Worm (Caenorhabditis elegans) whole organism, L4 larva: ENCODE measurements around the gene arl-3.

Experiments used
- D1046.2 ChIP-seq: fragments of 200-800 bp; sonication (Bioruptor generic); IDR thresholded peaks from 2 replicates; pipeline ENCODE4 v1.3.6; 2022; ENCODE audit warnings: missing genetic modification characterization, missing compliant biosample characterization
- F10B5.3 ChIP-seq: sonication (generic microtip); optimal IDR thresholded peaks from 2 replicates; lab custom pipeline; 2016; ENCODE audit warnings: mild to moderate bottlenecking, missing genetic modification characterization, missing compliant biosample characterization
- F26F4.8 ChIP-seq: fragments of 200-800 bp; sonication (Bioruptor generic); conservative IDR thresholded peaks from 2 replicates; pipeline ENCODE4 v1.3.6; 2022; ENCODE audit warnings: missing genetic modification characterization, missing compliant biosample characterization
- F44E2.7 ChIP-seq: fragments of 200-800 bp; sonication (Bioruptor generic); IDR thresholded peaks from 2 replicates; pipeline ENCODE4 v2.1.2; 2022; ENCODE audit warnings: missing genetic modification characterization, missing compliant biosample characterization
- T20F7.1 ChIP-seq: fragments of 200-800 bp; sonication (Bioruptor generic); optimal IDR thresholded peaks from 2 replicates; lab custom pipeline; 2018; ENCODE audit warnings: mild to moderate bottlenecking, missing genetic modification characterization, missing compliant biosample characterization
- aha-1 ChIP-seq: fragments of 150-350 bp; peaks from one replicate; lab custom pipeline; 2014; ENCODE audit warnings: missing biosample characterization, missing genetic modification characterization
- attf-4 ChIP-seq: sonication (generic microtip); optimal IDR thresholded peaks from 3 replicates; lab custom pipeline; 2017; ENCODE audit warnings: missing biosample characterization, missing genetic modification characterization
- ceh-32 ChIP-seq: sonication (generic microtip); optimal IDR thresholded peaks from 2 replicates; lab custom pipeline; 2016; ENCODE audit warnings: mild to moderate bottlenecking, missing genetic modification characterization, missing compliant biosample characterization; ENCODE audit not compliant: poor library complexity
- ceh-44 ChIP-seq: fragments of 200-800 bp; sonication (Bioruptor generic); IDR thresholded peaks from 2 replicates; pipeline ENCODE4 v1.3.6; 2022; ENCODE audit warnings: missing genetic modification reagents, missing genetic modification characterization, missing compliant biosample characterization
- ceh-62 ChIP-seq: sonication (generic microtip); optimal IDR thresholded peaks from 2 replicates; lab custom pipeline; 2017; ENCODE audit warnings: missing biosample characterization, missing genetic modification characterization
- ceh-82 ChIP-seq: sonication (generic microtip); optimal IDR thresholded peaks from 2 replicates; lab custom pipeline; 2017; ENCODE audit warnings: missing biosample characterization, missing genetic modification characterization
- ces-1 ChIP-seq: fragments of 150-350 bp; sonication (generic microtip); optimal IDR thresholded peaks from 4 replicates; lab custom pipeline; 2014; ENCODE audit warnings: missing biosample characterization, missing genetic modification reagents, missing genetic modification characterization
- cey-2 ChIP-seq: sonication (generic microtip); optimal IDR thresholded peaks from 3 replicates; lab custom pipeline; 2017; ENCODE audit warnings: missing genetic modification characterization, mild to moderate bottlenecking, missing compliant biosample characterization, antibody characterized with exemption, borderline replicate concordance; ENCODE audit not compliant: insufficient read depth
- daf-16 ChIP-seq, 3 experiments: sonication (generic microtip); optimal IDR thresholded peaks; 2 replicates each; lab custom pipeline; 2016 to 2017; ENCODE audit warnings: missing genetic modification characterization in 3 of 3, missing genetic modification reagents in 3 of 3, mild to moderate bottlenecking in 2 of 3, missing compliant biosample characterization in 2 of 3, missing biosample characterization in 1 of 3, moderate library complexity in 1 of 3
- daf-19 ChIP-seq: fragments of 200-800 bp; sonication (Bioruptor generic); conservative IDR thresholded peaks from 2 replicates; pipeline ENCODE4 v1.3.6; 2022; ENCODE audit warnings: missing genetic modification characterization, missing compliant biosample characterization
- daf-8 ChIP-seq: fragments of 200-800 bp; sonication (Bioruptor generic); IDR thresholded peaks from 2 replicates; pipeline ENCODE4 v1.3.6; 2022; ENCODE audit warnings: missing genetic modification characterization, missing compliant biosample characterization
- dmd-6 ChIP-seq: fragments of 200-800 bp; sonication (Bioruptor generic); IDR thresholded peaks from 2 replicates; pipeline ENCODE4 v1.3.6; 2022; ENCODE audit warnings: missing genetic modification reagents, missing genetic modification characterization, missing compliant biosample characterization
- dmd-8 ChIP-seq: fragments of 200-800 bp; sonication (Bioruptor generic); IDR thresholded peaks from 2 replicates; pipeline ENCODE4 v1.3.6; 2022; ENCODE audit warnings: missing genetic modification characterization, missing compliant biosample characterization
- dmd-9 ChIP-seq: fragments of 200-800 bp; sonication (Bioruptor generic); IDR thresholded peaks from 2 replicates; pipeline ENCODE4 v1.3.6; 2022; ENCODE audit warnings: missing genetic modification reagents, missing genetic modification characterization, missing compliant biosample characterization
- egl-43 ChIP-seq: fragments of 200-800 bp; sonication (Bioruptor generic); IDR thresholded peaks from 2 replicates; pipeline ENCODE4 v1.3.6; 2022; ENCODE audit warnings: missing genetic modification reagents, missing genetic modification characterization, missing compliant biosample characterization
- fkh-10 ChIP-seq: fragments of 150-350 bp; optimal IDR thresholded peaks from 2 replicates; lab custom pipeline; 2014; ENCODE audit warnings: missing biosample characterization, missing genetic modification reagents, missing genetic modification characterization
- fos-1 ChIP-seq: fragments of 150-350 bp; optimal IDR thresholded peaks from 2 replicates; lab custom pipeline; 2014; ENCODE audit warnings: missing biosample characterization, missing genetic modification characterization
- gei-8 ChIP-seq: fragments of 200-800 bp; sonication (Bioruptor generic); optimal IDR thresholded peaks from 2 replicates; lab custom pipeline; 2018; ENCODE audit warnings: mild to moderate bottlenecking, missing genetic modification characterization, missing compliant biosample characterization
- hmg-1.1 ChIP-seq: fragments of 200-800 bp; sonication (Bioruptor generic); IDR thresholded peaks from 2 replicates; pipeline ENCODE4 v1.3.6; 2022; ENCODE audit warnings: missing genetic modification reagents, missing genetic modification characterization, missing compliant biosample characterization
- jun-1 ChIP-seq: fragments of 150-350 bp; optimal IDR thresholded peaks from 2 replicates; lab custom pipeline; 2014; ENCODE audit warnings: missing biosample characterization, missing genetic modification reagents, missing genetic modification characterization
- lin-13 ChIP-seq: fragments of 150-350 bp; optimal IDR thresholded peaks from 2 replicates; lab custom pipeline; 2014; ENCODE audit warnings: missing biosample characterization, missing genetic modification reagents, missing genetic modification characterization
- madf-9 ChIP-seq: fragments of 200-800 bp; sonication (Bioruptor generic); conservative IDR thresholded peaks from 2 replicates; pipeline ENCODE4 v1.3.6; 2022; ENCODE audit warnings: missing genetic modification reagents, missing genetic modification characterization, missing compliant biosample characterization
- mdl-1 ChIP-seq, 2 experiments: fragments of 150-350 bp in 1 of 2; sonication (generic microtip) in 1 of 2; optimal IDR thresholded peaks; 2 replicates each; lab custom pipeline; 2014 to 2017; ENCODE audit warnings: missing biosample characterization in 2 of 2, missing genetic modification characterization in 2 of 2
- mdt-29 ChIP-seq: fragments of 200-800 bp; sonication (Bioruptor generic); IDR thresholded peaks from 2 replicates; pipeline ENCODE4 v1.3.6; 2022; ENCODE audit warnings: missing genetic modification reagents, missing genetic modification characterization, missing compliant biosample characterization
- mxl-2 ChIP-seq: fragments of 200-800 bp; sonication (Bioruptor generic); conservative IDR thresholded peaks from 2 replicates; pipeline ENCODE4 v1.3.6; 2022; ENCODE audit warnings: missing genetic modification reagents, missing genetic modification characterization, missing compliant biosample characterization
- nhr-102 ChIP-seq: sonication (generic microtip); optimal IDR thresholded peaks from 2 replicates; lab custom pipeline; 2016; ENCODE audit warnings: mild to moderate bottlenecking, missing genetic modification characterization, moderate library complexity, missing compliant biosample characterization
- nhr-11 ChIP-seq: fragments of 150-350 bp; optimal IDR thresholded peaks from 2 replicates; lab custom pipeline; 2014; ENCODE audit warnings: missing biosample characterization, missing genetic modification characterization
- nhr-25 ChIP-seq: sonication (generic microtip); optimal IDR thresholded peaks from 2 replicates; lab custom pipeline; 2017; ENCODE audit warnings: missing genetic modification characterization, mild to moderate bottlenecking, missing compliant biosample characterization, antibody characterized with exemption, moderate library complexity, borderline replicate concordance; ENCODE audit not compliant: insufficient read depth
- nhr-6 ChIP-seq: fragments of 150-350 bp; optimal IDR thresholded peaks from 2 replicates; lab custom pipeline; 2014; ENCODE audit warnings: missing biosample characterization, missing genetic modification characterization
- pha-4 ChIP-seq, 2 experiments: fragments of 150-350 bp in 1 of 2; fragments of 200-800 bp in 1 of 2; sonication (Bioruptor generic) in 1 of 2; IDR thresholded peaks in 1 of 2; optimal IDR thresholded peaks in 1 of 2; 2 replicates each; pipeline versions ENCODE4 v1.3.6 to Lab custom; 2014 to 2022; ENCODE audit warnings: missing genetic modification characterization in 2 of 2, missing genetic modification reagents in 2 of 2, missing biosample characterization in 1 of 2, missing compliant biosample characterization in 1 of 2
- rbr-2 ChIP-seq: sonication (generic microtip); optimal IDR thresholded peaks from 2 replicates; lab custom pipeline; 2016; ENCODE audit warnings: missing genotype, missing genetic modification characterization, missing compliant biosample characterization
- saeg-2 ChIP-seq: fragments of 200-800 bp; sonication (Bioruptor generic); IDR thresholded peaks from 2 replicates; pipeline ENCODE4 v1.3.6; 2022; ENCODE audit warnings: missing genetic modification reagents, missing genetic modification characterization, missing compliant biosample characterization
- sdz-12 ChIP-seq: fragments of 200-800 bp; sonication (Bioruptor generic); optimal IDR thresholded peaks from 2 replicates; lab custom pipeline; 2018; ENCODE audit warnings: mild to moderate bottlenecking, missing genetic modification characterization, missing compliant biosample characterization
- set-16 ChIP-seq: fragments of 200-800 bp; sonication (Bioruptor generic); IDR thresholded peaks from 2 replicates; pipeline ENCODE4 v1.3.6; 2022; ENCODE audit warnings: missing genetic modification reagents, missing genetic modification characterization, missing compliant biosample characterization
- skn-1 ChIP-seq: fragments of 150-350 bp; optimal IDR thresholded peaks from 2 replicates; lab custom pipeline; 2014; ENCODE audit warnings: missing biosample characterization, missing genetic modification characterization
- spr-1 ChIP-seq: sonication (generic microtip); optimal IDR thresholded peaks from 2 replicates; lab custom pipeline; 2016; ENCODE audit warnings: mild to moderate bottlenecking, missing genetic modification characterization, missing compliant biosample characterization
- tag-97 ChIP-seq: fragments of 200-800 bp; sonication (Bioruptor generic); IDR thresholded peaks from 2 replicates; pipeline ENCODE4 v1.3.6; 2022; ENCODE audit warnings: missing genetic modification characterization, missing compliant biosample characterization
- unc-130 ChIP-seq: sonication (generic microtip); optimal IDR thresholded peaks from 2 replicates; lab custom pipeline; 2016; ENCODE audit warnings: missing genetic modification reagents, missing genetic modification characterization, missing compliant biosample characterization
- unc-62 ChIP-seq, 3 experiments: fragments of 150-350 bp in 1 of 3; sonication (generic microtip); optimal IDR thresholded peaks in 2 of 3; peaks in 1 of 3; 1 replicate in 1 of 3; 2 replicates in 2 of 3; lab custom pipeline; 2014 to 2017; ENCODE audit warnings: missing biosample characterization in 3 of 3, missing genetic modification characterization in 3 of 3, missing genetic modification reagents in 3 of 3, missing genotype in 1 of 3
- vab-7 ChIP-seq: fragments of 200-800 bp; sonication (Bioruptor generic); IDR thresholded peaks from 2 replicates; pipeline ENCODE4 v1.3.6; 2022; ENCODE audit warnings: missing genetic modification reagents, missing genetic modification characterization, missing compliant biosample characterization
- zag-1 ChIP-seq: fragments of 150-350 bp; optimal IDR thresholded peaks from 2 replicates; lab custom pipeline; 2014; ENCODE audit warnings: missing biosample characterization, missing genetic modification characterization
- zfp-3 ChIP-seq: fragments of 200-800 bp; sonication (Bioruptor generic); conservative IDR thresholded peaks from 2 replicates; pipeline ENCODE4 v1.3.6; 2022; ENCODE audit warnings: missing genetic modification reagents, missing genetic modification characterization, missing compliant biosample characterization
- zip-2 ChIP-seq: fragments of 150-350 bp; optimal IDR thresholded peaks from 2 replicates; lab custom pipeline; 2014; ENCODE audit warnings: missing biosample characterization, missing genetic modification characterization
- ztf-11 ChIP-seq: fragments of 150-350 bp; optimal IDR thresholded peaks from 2 replicates; lab custom pipeline; 2014; ENCODE audit warnings: missing biosample characterization, missing genetic modification characterization
- ztf-7 ChIP-seq: fragments of 150-350 bp; optimal IDR thresholded peaks from 2 replicates; lab custom pipeline; 2014; ENCODE audit warnings: missing biosample characterization, missing genetic modification characterization

Gene arl-3

DNA sequence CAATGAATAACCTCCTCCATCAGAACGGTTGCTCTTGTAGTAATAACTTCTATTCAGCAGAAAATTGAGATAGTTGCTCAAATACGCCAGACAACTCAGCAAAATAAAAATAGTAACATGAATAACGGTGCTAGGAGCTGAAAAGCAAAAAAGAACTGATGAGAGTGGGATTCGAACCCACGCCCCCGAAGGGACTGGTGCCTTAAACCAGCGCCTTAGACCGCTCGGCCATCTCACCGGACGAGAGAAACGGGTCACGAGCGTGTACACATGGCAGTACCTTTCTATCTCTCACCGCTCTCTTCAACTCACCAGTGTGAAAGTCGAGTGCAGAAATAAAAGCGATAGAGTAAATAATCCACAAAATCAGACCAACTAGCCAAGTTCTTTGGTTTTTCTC is 28.9 kb downstream of the arl-3 start (continued):
- no peak for TF ChIP-seq T20F7.1 (GFP tag; lab: Kevin White, UChicago)
- no peak for TF ChIP-seq unc-130 (GFP tag; lab: Kevin White, UChicago)
- TF ChIP-seq nhr-11 (tag; lab: Kevin White, UChicago): peak; percentile 5
- no peak for TF ChIP-seq lin-13 (GFP tag; lab: Kevin White, UChicago)
- TF ChIP-seq skn-1: no peak
- no peak for TF ChIP-seq daf-8 (GFP tag; lab: Robert Waterston, UW)
- no peak for TF ChIP-seq ceh-32
- peak; percentile 38 for TF ChIP-seq rbr-2 (tag; lab: Kevin White, UChicago)
- peak in 1 of 2 experiments; percentile 96 for TF ChIP-seq unc-62 (GFP tag; optimal IDR thresholded peaks at IDR 0.05 in 1 of 2; lab: Kevin White, UChicago)
- TF ChIP-seq unc-62 (tag; optimal IDR thresholded peaks at IDR 0.05; lab: Kevin White, UChicago): no peak
- no peak for TF ChIP-seq zag-1 (tag; lab: Kevin White, UChicago)
- TF ChIP-seq attf-4: no peak
- no peak for TF ChIP-seq mxl-2 (GFP tag; lab: Robert Waterston, UW)
- no peak for TF ChIP-seq nhr-6 (tag; lab: Kevin White, UChicago)
- no peak for TF ChIP-seq ceh-62 (tag; lab: Kevin White, UChicago)
- peak; percentile 71 for TF ChIP-seq vab-7 (GFP tag; lab: Robert Waterston, UW)
- TF ChIP-seq spr-1: no peak
- no peak for TF ChIP-seq ces-1 (GFP tag; lab: Kevin White, UChicago)
- TF ChIP-seq ztf-7: no peak
- no peak for TF ChIP-seq daf-19
- TF ChIP-seq hmg-1.1 (GFP tag; lab: Robert Waterston, UW): peak; percentile 88
- TF ChIP-seq jun-1 (tag; lab: Kevin White, UChicago): no peak
- peak; percentile 53 for TF ChIP-seq dmd-6 (GFP tag; lab: Robert Waterston, UW)
- peak; percentile 84 for TF ChIP-seq dmd-8
- TF ChIP-seq D1046.2: 0 out of 2 replicates have a peak, but pooled peaks have one; percentile 63
- TF ChIP-seq fos-1 (tag; lab: Kevin White, UChicago): no peak
- TF ChIP-seq gei-8 (GFP tag; lab: Kevin White, UChicago): no peak
- peak; percentile 40 for TF ChIP-seq nhr-102
- TF ChIP-seq tag-97: no peak
- TF ChIP-seq zfp-3 (GFP tag; lab: Robert Waterston, UW): peak; percentile 55; the same call in 1 of the 2 replicates
- TF ChIP-seq aha-1 (tag; lab: Kevin White, UChicago): no peak
- TF ChIP-seq dmd-9: no peak
- TF ChIP-seq F10B5.3 (tag; lab: Kevin White, UChicago): no peak
- no peak for TF ChIP-seq mdt-29 (GFP tag; lab: Robert Waterston, UW)
- TF ChIP-seq F44E2.7 (GFP tag; lab: Robert Waterston, UW): no peak
- peak; percentile 5; the same call in 1 of the 2 replicates for TF ChIP-seq ceh-44 (GFP tag; lab: Robert Waterston, UW)
- TF ChIP-seq mdl-1 (tag; optimal IDR thresholded peaks at IDR 0.05; lab: Kevin White, UChicago): no peak
- TF ChIP-seq zip-2 (tag; lab: Kevin White, UChicago): no peak
- TF ChIP-seq ceh-82 (tag; lab: Kevin White, UChicago): no peak
- TF ChIP-seq F26F4.8 (GFP tag; lab: Robert Waterston, UW): peak; percentile 83; the same call in 1 of the 2 replicates
- TF ChIP-seq nhr-25 (tag; lab: Kevin White, UChicago): no peak
- TF ChIP-seq cey-2 (tag; lab: Kevin White, UChicago): no peak
- peak; percentile 19 for TF ChIP-seq sdz-12 (GFP tag; lab: Kevin White, UChicago)
- peak; percentile 85 for TF ChIP-seq egl-43 (GFP tag; lab: Robert Waterston, UW)
- no peak for TF ChIP-seq pha-4 (GFP tag; IDR thresholded peaks at IDR 0.05; lab: Robert Waterston, UW)
- TF ChIP-seq pha-4 (tag; optimal IDR thresholded peaks at IDR 0.05; lab: Kevin White, UChicago): no peak
- TF ChIP-seq saeg-2 (GFP tag; lab: Robert Waterston, UW): no peak
- no peak for TF ChIP-seq daf-16 (GFP tag; optimal IDR thresholded peaks at IDR 0.05; lab: Kevin White, UChicago)
- no peak for TF ChIP-seq daf-16 (tag; optimal IDR thresholded peaks at IDR 0.05; lab: Kevin White, UChicago)
- no peak; the same call in 1 of the 2 replicates for TF ChIP-seq madf-9 (GFP tag; lab: Robert Waterston, UW)
- peak; percentile 29; the same call in 1 of the 2 replicates for TF ChIP-seq set-16 (GFP tag; lab: Robert Waterston, UW)
- no peak for TF ChIP-seq ztf-11 (tag; lab: Kevin White, UChicago)
- no peak for TF ChIP-seq fkh-10
